Fruit fly (Drosophila melanogaster): ENCODE data around the gene brk.

brk gene

DNA sequence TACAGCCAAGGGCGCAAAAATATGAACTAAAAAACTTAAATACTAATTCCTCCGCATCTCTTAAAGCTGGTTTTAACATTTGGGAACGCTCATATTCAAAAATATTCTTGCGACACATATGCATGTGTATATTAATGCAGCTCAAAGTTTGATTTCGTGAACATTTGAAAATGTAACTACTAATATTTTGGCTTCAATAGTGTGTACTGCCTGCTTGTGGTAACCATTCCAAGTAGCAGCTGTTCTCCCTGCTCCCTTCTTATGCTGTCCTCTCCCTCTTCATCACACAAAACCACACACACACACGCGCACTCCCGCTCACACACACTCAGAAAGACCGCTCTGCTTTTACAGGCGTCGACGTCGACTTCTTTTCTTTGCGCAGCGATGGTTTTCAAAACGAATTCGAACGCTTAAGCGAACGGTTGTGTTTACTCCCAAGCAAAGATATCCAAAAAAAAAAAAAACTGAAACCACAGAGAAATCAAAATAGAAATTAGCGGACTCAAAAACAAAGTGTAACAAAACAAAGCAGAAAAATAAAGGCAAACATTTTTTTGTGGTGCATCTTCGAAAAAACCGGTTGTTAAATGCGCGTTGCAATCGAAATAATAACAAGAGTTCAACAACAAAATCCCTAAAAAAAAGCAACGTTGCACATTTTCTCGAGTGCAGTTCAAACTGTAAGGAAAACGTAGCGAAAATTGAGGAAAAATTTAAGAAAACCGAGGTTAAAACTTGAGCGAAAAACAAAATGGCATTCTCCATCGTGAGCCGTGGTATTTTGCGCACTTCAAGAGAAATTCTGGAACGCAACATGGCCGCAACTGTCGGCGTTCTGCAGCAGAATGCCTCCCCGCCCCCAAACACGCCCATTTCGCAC lies 29.5 kb downstream of the brk start, which contains the start of gene CBP (continued):
- TF ChIP-seq jumu (GFP tag; optimal IDR thresholded peaks at IDR 0.05) = peak; percentile 97
- peak; percentile 93 for TF ChIP-seq CG4404 (GFP tag; IDR thresholded peaks at IDR 0.05)
- TF ChIP-seq pnt (GFP tag; optimal IDR thresholded peaks at IDR 0.05) = peak; percentile 97
- peak; percentile 72 for TF ChIP-seq grn (GFP tag; optimal IDR thresholded peaks at IDR 0.05)
- TF ChIP-seq CG9727 (GFP tag; optimal IDR thresholded peaks at IDR 0.05) = peak; percentile 98
- peak; percentile 95 for TF ChIP-seq CG1792 (GFP tag; optimal IDR thresholded peaks at IDR 0.05)
- peak; percentile 95 for TF ChIP-seq peb (GFP tag; IDR thresholded peaks at IDR 0.05)
- peak; percentile 75 for TF ChIP-seq corto (GFP tag; optimal IDR thresholded peaks at IDR 0.05)
- TF ChIP-seq Ada2b (GFP tag; IDR thresholded peaks at IDR 0.05) = peak; percentile 93
- TF ChIP-seq CG14860 (GFP tag; IDR thresholded peaks at IDR 0.05; ENCODE audit: partially characterized antibody) = no peak
- peak; percentile 95 for TF ChIP-seq Atf6 (GFP tag; IDR thresholded peaks at IDR 0.05)
- peak; percentile 98 for TF ChIP-seq CG11504 (tag; optimal IDR thresholded peaks at IDR 0.05)
- TF ChIP-seq tup (GFP tag; optimal IDR thresholded peaks at IDR 0.05) = peak; percentile 94
- peak; percentile 96 for TF ChIP-seq lilli (GFP tag; optimal IDR thresholded peaks at IDR 0.05)
- TF ChIP-seq sim (GFP tag; IDR thresholded peaks at IDR 0.05) = peak; percentile 96
- TF ChIP-seq CG15073 (GFP tag; optimal IDR thresholded peaks at IDR 0.05) = peak; percentile 84
- peak; percentile 94 for TF ChIP-seq CG13624 (GFP tag; optimal IDR thresholded peaks at IDR 0.05)
- no peak for TF ChIP-seq Doc3 (GFP tag; IDR thresholded peaks at IDR 0.05; ENCODE audit: partially characterized antibody)
- peak; percentile 96 for TF ChIP-seq sqz (GFP tag; optimal IDR thresholded peaks at IDR 0.05)
- peak; percentile 92 for TF ChIP-seq trh (GFP tag; optimal IDR thresholded peaks at IDR 0.05)
- TF ChIP-seq gsb-n (tag; optimal IDR thresholded peaks at IDR 0.05) = peak; percentile 99
- peak; percentile 91 for TF ChIP-seq Dip3 (GFP tag; optimal IDR thresholded peaks at IDR 0.05)
- peak; percentile 76 for TF ChIP-seq ham (GFP tag; IDR thresholded peaks at IDR 0.05)
- peak; percentile 95 to 98 for TF ChIP-seq Hr51 (GFP tag; optimal IDR thresholded peaks at IDR 0.05)
- TF ChIP-seq nerfin-2 (GFP tag; IDR thresholded peaks at IDR 0.05; ENCODE audit: partially characterized antibody) = no peak
- no peak for TF ChIP-seq br (optimal IDR thresholded peaks at IDR 0.05)
- peak; percentile 94 for TF ChIP-seq HmgD (GFP tag; optimal IDR thresholded peaks at IDR 0.05)
- 0 out of 3 replicates have a peak, but pooled peaks have one; percentile 10 for TF ChIP-seq HLH4C (GFP tag; IDR thresholded peaks at IDR 0.05; ENCODE audit: partially characterized antibody)
- TF ChIP-seq sisA (GFP tag; IDR thresholded peaks at IDR 0.05) = peak; percentile 95
- TF ChIP-seq dm (GFP tag; optimal IDR thresholded peaks at IDR 0.05) = peak; percentile 93
- TF ChIP-seq Neu2 (GFP tag; optimal IDR thresholded peaks at IDR 0.05; ENCODE audit: borderline replicate concordance) = peak; percentile 92
- peak; percentile 96 for TF ChIP-seq nerfin-1 (tag; optimal IDR thresholded peaks at IDR 0.05)
- TF ChIP-seq gem (tag; optimal IDR thresholded peaks at IDR 0.05) = peak; percentile 99
- TF ChIP-seq psq (GFP tag; optimal IDR thresholded peaks at IDR 0.05) = peak; percentile 96
- peak; percentile 96 for TF ChIP-seq lmd (GFP tag; IDR thresholded peaks at IDR 0.05)
- peak; percentile 23 to 77 for TF ChIP-seq crp (GFP tag; optimal IDR thresholded peaks at IDR 0.05)
- TF ChIP-seq CG4617 (GFP tag; optimal IDR thresholded peaks at IDR 0.05; ENCODE audit: borderline replicate concordance) = peak; percentile 95
- peak; percentile 94 for TF ChIP-seq scrt (GFP tag; optimal IDR thresholded peaks at IDR 0.05)
- TF ChIP-seq Dref (GFP tag; IDR thresholded peaks at IDR 0.05) = no peak
- TF ChIP-seq knrl (GFP tag; IDR thresholded peaks at IDR 0.05; ENCODE audit: partially characterized antibody) = no peak
- peak; percentile 96 for TF ChIP-seq bab2 (GFP tag; optimal IDR thresholded peaks at IDR 0.05)
- peak; percentile 98 for TF ChIP-seq CG30431 (GFP tag; optimal IDR thresholded peaks at IDR 0.05)
- peak; percentile 98 for TF ChIP-seq CG1602 (GFP tag; optimal IDR thresholded peaks at IDR 0.05)
- TF ChIP-seq bsh (GFP tag; optimal IDR thresholded peaks at IDR 0.05) = peak; percentile 95 to 99
- peak; percentile 97 for TF ChIP-seq odd (GFP tag; optimal IDR thresholded peaks at IDR 0.05)
- TF ChIP-seq Hmx (GFP tag; optimal IDR thresholded peaks at IDR 0.05) = peak; percentile 85
- TF ChIP-seq CG6654 (GFP tag; optimal IDR thresholded peaks at IDR 0.05) = peak; percentile 87
- TF ChIP-seq lola (GFP tag; optimal IDR thresholded peaks at IDR 0.05) = peak in 2 of 3 experiments; percentile 10 to 98
